Worm (Caenorhabditis elegans): Measurements from ENCODE around the gene cogc-8.

Gene cogc-8

ce11 chrIV:281247-281646 is 41.0 kb downstream of the cogc-8 start:
- peak; percentile 38; the same call in 1 of the 2 replicates for TF ChIP-seq ztf-23 (GFP tag; IDR thresholded peaks at IDR 0.05)

ce11 chrIV:282008-282407 is 41.8 kb downstream of the cogc-8 start:
- TF ChIP-seq ztf-23 (GFP tag; IDR thresholded peaks at IDR 0.05) (no peak), T22C8.4 (GFP tag; IDR thresholded peaks at IDR 0.05) (no peak), med-1 (GFP tag; optimal IDR thresholded peaks at IDR 0.05; ENCODE audit: insufficient read depth) (no peak), ref-1 (GFP tag; conservative IDR thresholded peaks at IDR 0.05) (no peak), flt-1 (GFP tag; IDR thresholded peaks at IDR 0.05) (no peak), cog-1 (tag; optimal IDR thresholded peaks at IDR 0.05) (no peak), ztf-29 (GFP tag; IDR thresholded peaks at IDR 0.05) (no peak), klf-2 (GFP tag; conservative IDR thresholded peaks at IDR 0.05) (no peak), tab-1 (GFP tag; IDR thresholded peaks at IDR 0.05) (no peak)

DNA sequence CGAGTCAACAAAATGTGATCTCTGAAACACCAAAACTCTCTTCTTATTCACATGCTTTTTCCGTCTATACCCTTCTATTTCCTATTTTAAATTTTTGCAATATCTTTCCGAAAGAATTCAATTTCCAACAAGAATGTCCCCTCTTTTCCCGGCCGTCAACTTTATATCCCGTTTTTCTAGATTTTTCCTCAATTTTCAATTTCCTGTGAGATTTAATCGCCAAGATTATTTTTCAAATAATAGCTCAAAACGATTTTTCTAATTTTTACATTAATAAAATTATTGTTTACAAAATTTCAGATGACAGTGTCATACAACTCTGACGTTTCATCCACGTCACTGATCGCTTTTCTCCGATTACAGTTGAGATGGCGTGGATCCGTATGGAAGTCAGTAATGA is 43.1 kb downstream of the cogc-8 start, which contains the start of gene best-19:
Gene best-19, plus strand, starts transcription at position 301 of the 400 bp plus-strand sequence.
- no peak for TF ChIP-seq tab-1 (GFP tag; IDR thresholded peaks at IDR 0.05)
- no peak for TF ChIP-seq ztf-29 (GFP tag; IDR thresholded peaks at IDR 0.05)
- no peak for TF ChIP-seq cog-1 (tag; optimal IDR thresholded peaks at IDR 0.05)
- no peak for TF ChIP-seq flt-1 (GFP tag; IDR thresholded peaks at IDR 0.05)
- no peak for TF ChIP-seq med-1 (GFP tag; optimal IDR thresholded peaks at IDR 0.05; ENCODE audit: insufficient read depth)
- TF ChIP-seq ref-1 (GFP tag; conservative IDR thresholded peaks at IDR 0.05) = no peak
- no peak for TF ChIP-seq T22C8.4 (GFP tag; IDR thresholded peaks at IDR 0.05)
- no peak for TF ChIP-seq ztf-23 (GFP tag; IDR thresholded peaks at IDR 0.05)
- TF ChIP-seq klf-2 (GFP tag; conservative IDR thresholded peaks at IDR 0.05) = no peak

DNA sequence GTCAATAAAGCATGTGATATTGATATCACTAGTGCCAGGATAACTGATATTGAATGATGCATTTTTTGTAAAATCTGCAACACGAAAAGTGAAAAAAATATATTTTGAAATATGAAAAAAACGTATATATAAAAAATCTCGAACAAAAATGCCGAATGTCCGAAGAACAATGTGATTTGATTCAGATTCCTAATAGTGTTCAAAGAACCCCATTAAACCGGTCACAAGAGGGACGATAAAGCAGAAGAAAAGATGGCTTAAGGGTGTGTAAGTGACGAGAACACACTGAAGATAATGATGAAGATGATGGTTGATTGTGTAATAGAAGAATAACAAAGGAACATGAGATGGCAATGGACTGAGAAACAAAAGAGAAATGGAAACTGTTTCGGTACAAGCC is 47.8 kb downstream of the cogc-8 start, which contains the start of gene T21D12.14:
Gene T21D12.14, minus strand, starts transcription at position 101 of the 400 bp plus-strand sequence.
- TF ChIP-seq med-1 (GFP tag; optimal IDR thresholded peaks at IDR 0.05; ENCODE audit: insufficient read depth) (no peak), klf-2 (GFP tag; conservative IDR thresholded peaks at IDR 0.05) (no peak), ztf-23 (GFP tag; IDR thresholded peaks at IDR 0.05) (no peak)

DNA sequence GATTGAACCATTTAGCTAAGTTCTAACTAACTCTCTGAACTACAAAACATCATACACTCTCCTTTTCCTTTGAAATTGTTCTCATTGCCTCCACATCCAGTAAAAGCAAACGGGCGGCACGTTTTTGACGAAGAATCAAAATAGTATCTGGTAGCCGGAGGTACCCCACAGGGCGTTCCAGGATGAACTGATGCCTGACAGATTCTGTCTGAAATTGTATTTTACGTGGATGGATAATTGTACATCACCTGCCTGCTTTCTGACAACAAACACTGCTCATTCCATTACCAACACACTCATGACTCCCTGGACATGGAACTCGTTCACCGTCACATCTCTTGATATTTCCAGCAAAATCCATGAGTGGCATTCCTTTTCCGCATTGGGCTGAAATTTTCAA is 50.1 kb downstream of the cogc-8 start:
- TF ChIP-seq ztf-29 (GFP tag; IDR thresholded peaks at IDR 0.05) (no peak), T22C8.4 (GFP tag; IDR thresholded peaks at IDR 0.05) (no peak), cog-1 (tag; optimal IDR thresholded peaks at IDR 0.05) (no peak), ref-1 (GFP tag; conservative IDR thresholded peaks at IDR 0.05) (no peak), klf-2 (GFP tag; conservative IDR thresholded peaks at IDR 0.05) (no peak), flt-1 (GFP tag; IDR thresholded peaks at IDR 0.05) (no peak), ztf-23 (GFP tag; IDR thresholded peaks at IDR 0.05) (no peak), tab-1 (GFP tag; IDR thresholded peaks at IDR 0.05) (no peak), med-1 (GFP tag; optimal IDR thresholded peaks at IDR 0.05; ENCODE audit: insufficient read depth) (no peak)

- no peak for TF ChIP-seq T22C8.4 (GFP tag; IDR thresholded peaks at IDR 0.05)
- TF ChIP-seq ref-1 (GFP tag; conservative IDR thresholded peaks at IDR 0.05) = no peak
Measured at ce11 chrIV:291356-291755, 51.1 kb downstream of the cogc-8 start, which contains the start of gene T21D12.7. Gene T21D12.7 (minus strand): TSS chrIV:291456.

ce11 chrIV:291851-292367 is 51.7 kb downstream of the cogc-8 start:
- TF ChIP-seq T22C8.4 (GFP tag; IDR thresholded peaks at IDR 0.05) (no peak), flt-1 (GFP tag; IDR thresholded peaks at IDR 0.05) (no peak), ztf-23 (GFP tag; IDR thresholded peaks at IDR 0.05) (no peak), ref-1 (GFP tag; conservative IDR thresholded peaks at IDR 0.05) (no peak), tab-1 (GFP tag; IDR thresholded peaks at IDR 0.05) (no peak), klf-2 (GFP tag; conservative IDR thresholded peaks at IDR 0.05) (no peak), med-1 (GFP tag; optimal IDR thresholded peaks at IDR 0.05; ENCODE audit: insufficient read depth) (no peak), cog-1 (tag; optimal IDR thresholded peaks at IDR 0.05) (no peak)

- TF ChIP-seq flt-1 (GFP tag; IDR thresholded peaks at IDR 0.05) (no peak), ref-1 (GFP tag; conservative IDR thresholded peaks at IDR 0.05) (no peak), klf-2 (GFP tag; conservative IDR thresholded peaks at IDR 0.05) (no peak), cog-1 (tag; optimal IDR thresholded peaks at IDR 0.05) (no peak), tab-1 (GFP tag; IDR thresholded peaks at IDR 0.05) (no peak), med-1 (GFP tag; optimal IDR thresholded peaks at IDR 0.05; ENCODE audit: insufficient read depth) (no peak)
Measured at ce11 chrIV:293163-293755, 53.0 kb downstream of the cogc-8 start.

Measured in whole organism, midembryonic.